Fruit fly (Drosophila melanogaster) whole organism, prepupa: ENCODE measurements around the gene CG34162.

Experiments
- Blimp-1 ChIP-seq: fragments of 200-800 bp; sonication (Bioruptor generic); optimal IDR thresholded peaks from 3 replicates; lab custom pipeline; 2017; ENCODE audit warnings: missing biosample characterization, missing genetic modification characterization, mild to moderate bottlenecking, moderate library complexity, missing genetic modification reagents
- CG10631 ChIP-seq: fragments of 200-800 bp; sonication (Bioruptor generic); optimal IDR thresholded peaks from 2 replicates; lab custom pipeline; 2016; ENCODE audit warnings: missing biosample characterization, missing genetic modification characterization
- CG10669 ChIP-seq: fragments of 200-800 bp; sonication (Bioruptor generic); optimal IDR thresholded peaks from 3 replicates; lab custom pipeline; 2018; ENCODE audit warnings: missing biosample characterization, mild to moderate bottlenecking, missing genetic modification characterization, moderate library complexity
- CG11294 ChIP-seq: fragments of 200-800 bp; sonication (Bioruptor generic); IDR thresholded peaks from 2 replicates; pipeline ENCODE4 v1.3.6; 2022; ENCODE audit warnings: missing biosample characterization, missing genetic modification characterization
- CG11762 ChIP-seq: fragments of 200-800 bp; sonication (Bioruptor generic); optimal IDR thresholded peaks from 3 replicates; lab custom pipeline; 2016; ENCODE audit warnings: missing biosample characterization, missing genetic modification characterization; ENCODE audit not compliant: insufficient read depth
- CG15336 ChIP-seq: fragments of 200-800 bp; sonication (Bioruptor generic); IDR thresholded peaks from 2 replicates; pipeline ENCODE4 v1.3.6; 2022; ENCODE audit warnings: missing biosample characterization, missing genetic modification characterization
- CG1621 ChIP-seq: fragments of 200-800 bp; sonication (Bioruptor generic); optimal IDR thresholded peaks from 3 replicates; lab custom pipeline; 2018; ENCODE audit warnings: missing biosample characterization, mild to moderate bottlenecking, missing genetic modification characterization
- CG16779 ChIP-seq: fragments of 200-800 bp; sonication (Bioruptor generic); optimal IDR thresholded peaks from 3 replicates; lab custom pipeline; 2017; ENCODE audit warnings: missing biosample characterization, mild to moderate bottlenecking, missing genetic modification characterization
- CG3032 ChIP-seq: fragments of 200-800 bp; optimal IDR thresholded peaks from 2 replicates; lab custom pipeline; 2019; ENCODE audit warnings: missing biosample characterization, mild to moderate bottlenecking, missing genetic modification characterization, moderate library complexity
- CG31627 ChIP-seq: fragments of 200-800 bp; sonication (Bioruptor generic); optimal IDR thresholded peaks from 3 replicates; lab custom pipeline; 2016; ENCODE audit warnings: missing biosample characterization, missing genetic modification characterization
- CG32006 ChIP-seq: fragments of 200-800 bp; sonication (Bioruptor generic); optimal IDR thresholded peaks from 3 replicates; lab custom pipeline; 2017; ENCODE audit warnings: missing biosample characterization, mild to moderate bottlenecking, missing genetic modification characterization
- CG34406 ChIP-seq: fragments of 200-800 bp; sonication (Bioruptor generic); optimal IDR thresholded peaks from 3 replicates; lab custom pipeline; 2016; ENCODE audit warnings: missing biosample characterization, missing genetic modification characterization
- CG3919 ChIP-seq: fragments of 200-800 bp; sonication (Bioruptor generic); optimal IDR thresholded peaks from 3 replicates; lab custom pipeline; 2016; ENCODE audit warnings: missing biosample characterization, missing genetic modification characterization
- CG4318 ChIP-seq: fragments of 200-800 bp; sonication (Bioruptor generic); optimal IDR thresholded peaks from 3 replicates; lab custom pipeline; 2017; ENCODE audit warnings: missing biosample characterization, mild to moderate bottlenecking, missing genetic modification characterization
- CG6276 ChIP-seq: fragments of 200-800 bp; sonication (Bioruptor generic); optimal IDR thresholded peaks from 2 replicates; lab custom pipeline; 2017; ENCODE audit warnings: missing biosample characterization, mild to moderate bottlenecking, missing genetic modification characterization
- CG6792 ChIP-seq: fragments of 200-800 bp; sonication (Bioruptor generic); optimal IDR thresholded peaks from 3 replicates; lab custom pipeline; 2016; ENCODE audit warnings: missing biosample characterization, missing genetic modification characterization
- CG6808 ChIP-seq: fragments of 200-800 bp; sonication (Bioruptor generic); optimal IDR thresholded peaks from 3 replicates; lab custom pipeline; 2017; ENCODE audit warnings: missing biosample characterization, missing genetic modification characterization, mild to moderate bottlenecking, moderate library complexity, missing genetic modification reagents
- CG6854 ChIP-seq: fragments of 200-800 bp; sonication (Bioruptor generic); optimal IDR thresholded peaks from 2 replicates; lab custom pipeline; 2017; ENCODE audit warnings: missing biosample characterization, mild to moderate bottlenecking, missing genetic modification characterization
- CG7368 ChIP-seq: fragments of 200-800 bp; sonication (Bioruptor generic); optimal IDR thresholded peaks from 3 replicates; lab custom pipeline; 2016; ENCODE audit warnings: missing biosample characterization, missing genetic modification characterization
- CG8319 ChIP-seq: fragments of 200-800 bp; sonication (Bioruptor generic); optimal IDR thresholded peaks from 3 replicates; lab custom pipeline; 2016; ENCODE audit warnings: missing biosample characterization, missing genetic modification characterization
- CG8632 ChIP-seq: fragments of 200-800 bp; sonication (Bioruptor generic); optimal IDR thresholded peaks from 3 replicates; lab custom pipeline; 2016; ENCODE audit warnings: missing biosample characterization, missing genetic modification characterization
- CG9139 ChIP-seq: fragments of 200-800 bp; sonication (Bioruptor generic); optimal IDR thresholded peaks from 3 replicates; lab custom pipeline; 2017; ENCODE audit warnings: missing biosample characterization, mild to moderate bottlenecking, missing genetic modification characterization
- Eip75B ChIP-seq: fragments of 200-800 bp; sonication (Bioruptor generic); optimal IDR thresholded peaks from 3 replicates; lab custom pipeline; 2016; ENCODE audit warnings: missing biosample characterization, missing genetic modification characterization
- Ets21C ChIP-seq: fragments of 200-800 bp; sonication (Bioruptor generic); optimal IDR thresholded peaks from 3 replicates; lab custom pipeline; 2016; ENCODE audit warnings: missing biosample characterization, missing genetic modification characterization
- Ets96B ChIP-seq: fragments of 200-800 bp; optimal IDR thresholded peaks from 2 replicates; lab custom pipeline; 2019; ENCODE audit warnings: missing biosample characterization, mild to moderate bottlenecking, missing genetic modification characterization, moderate library complexity
- Hr38 ChIP-seq: sonication (Bioruptor generic); optimal IDR thresholded peaks from 2 replicates; lab custom pipeline; 2016; ENCODE audit warnings: missing biosample characterization, missing genetic modification characterization
- Hr39 ChIP-seq: fragments of 200-800 bp; sonication (Bioruptor generic); optimal IDR thresholded peaks from 2 replicates; lab custom pipeline; 2016; ENCODE audit warnings: missing biosample characterization, missing genetic modification characterization
- Hr4 ChIP-seq: fragments of 200-800 bp; sonication (Bioruptor generic); optimal IDR thresholded peaks from 3 replicates; lab custom pipeline; 2016; ENCODE audit warnings: missing biosample characterization, missing genetic modification characterization
- Lpt ChIP-seq: fragments of 200-800 bp; sonication (Bioruptor generic); optimal IDR thresholded peaks from 3 replicates; lab custom pipeline; 2016; ENCODE audit warnings: missing biosample characterization, missing genetic modification characterization
- Met ChIP-seq: fragments of 200-800 bp; sonication (Bioruptor generic); optimal IDR thresholded peaks from 3 replicates; lab custom pipeline; 2016; ENCODE audit warnings: missing biosample characterization, missing genetic modification characterization
- OdsH ChIP-seq: fragments of 200-800 bp; sonication (Bioruptor generic); optimal IDR thresholded peaks from 3 replicates; lab custom pipeline; 2016; ENCODE audit warnings: missing biosample characterization, missing genetic modification characterization
- Smox ChIP-seq: fragments of 200-800 bp; sonication (Bioruptor generic); optimal IDR thresholded peaks from 3 replicates; lab custom pipeline; 2016; ENCODE audit warnings: missing biosample characterization, missing genetic modification characterization
- Sox102F ChIP-seq: fragments of 200-800 bp; sonication (Bioruptor generic); optimal IDR thresholded peaks from 2 replicates; lab custom pipeline; 2016; ENCODE audit warnings: missing biosample characterization, mild to moderate bottlenecking, missing genetic modification characterization
- Sox14 ChIP-seq: fragments of 200-800 bp; sonication (Bioruptor generic); optimal IDR thresholded peaks from 3 replicates; lab custom pipeline; 2016; ENCODE audit warnings: missing biosample characterization, missing genetic modification characterization
- Sox15 ChIP-seq: fragments of 200-800 bp; sonication (Bioruptor generic); optimal IDR thresholded peaks from 3 replicates; lab custom pipeline; 2016; ENCODE audit warnings: missing biosample characterization, missing genetic modification characterization
- dac ChIP-seq: fragments of 200-800 bp; sonication (Bioruptor generic); optimal IDR thresholded peaks from 2 replicates; lab custom pipeline; 2017; ENCODE audit warnings: missing biosample characterization, mild to moderate bottlenecking, missing genetic modification characterization
- eg ChIP-seq: fragments of 200-800 bp; sonication (Bioruptor generic); IDR thresholded peaks from 3 replicates; pipeline ENCODE4 v1.3.6; 2022; ENCODE audit warnings: missing biosample characterization, missing genetic modification characterization
- esn ChIP-seq: fragments of 200-800 bp; sonication (Bioruptor generic); optimal IDR thresholded peaks from 2 replicates; lab custom pipeline; 2016; ENCODE audit warnings: missing biosample characterization, mild to moderate bottlenecking, missing genetic modification characterization, moderate library complexity
- fd59A ChIP-seq: fragments of 200-800 bp; sonication (Bioruptor generic); optimal IDR thresholded peaks from 2 replicates; lab custom pipeline; 2017; ENCODE audit warnings: missing biosample characterization, mild to moderate bottlenecking, missing genetic modification characterization, missing genetic modification reagents
- fd85E ChIP-seq: fragments of 200-800 bp; sonication (Bioruptor generic); optimal IDR thresholded peaks from 3 replicates; lab custom pipeline; 2016; ENCODE audit warnings: missing biosample characterization, missing genetic modification characterization
- lz ChIP-seq: fragments of 200-800 bp; sonication (Bioruptor generic); optimal IDR thresholded peaks from 3 replicates; lab custom pipeline; 2016; ENCODE audit warnings: missing biosample characterization, missing genetic modification characterization
- pdm3 ChIP-seq: fragments of 200-800 bp; sonication (Bioruptor generic); optimal IDR thresholded peaks from 3 replicates; lab custom pipeline; 2016; ENCODE audit warnings: missing biosample characterization, missing genetic modification characterization
- salr ChIP-seq, 2 experiments: fragments of 200-800 bp; sonication (Bioruptor generic); optimal IDR thresholded peaks; 3 replicates each; lab custom pipeline; 2016 to 2018; ENCODE audit warnings: missing biosample characterization in 2 of 2, missing genetic modification characterization in 2 of 2, mild to moderate bottlenecking in 1 of 2
- spab ChIP-seq: fragments of 200-800 bp; sonication (Bioruptor generic); optimal IDR thresholded peaks from 2 replicates; lab custom pipeline; 2017; ENCODE audit warnings: missing biosample characterization, mild to moderate bottlenecking, missing genetic modification characterization, missing genetic modification reagents
- topi ChIP-seq: fragments of 200-800 bp; sonication (Bioruptor generic); optimal IDR thresholded peaks from 3 replicates; lab custom pipeline; 2016; ENCODE audit warnings: missing biosample characterization, missing genetic modification characterization

CG34162 gene

dm6 chr2L:11521185-11521584, 10.4 kb upstream of the CG34162 start, which contains the start of gene CG14930:
Gene CG14930, minus strand, starts transcription at chr2L:11521285.
- TF ChIP-seq pdm3 (GFP tag; lab: Kevin White, UChicago) (no peak), Sox102F (GFP tag; lab: Kevin White, UChicago) (no peak), CG6854 (no peak), CG4318 (GFP tag; lab: Kevin White, UChicago) (no peak), CG3919 (GFP tag; lab: Kevin White, UChicago) (no peak), Met (GFP tag; lab: Kevin White, UChicago) (no peak), CG6792 (GFP tag; lab: Kevin White, UChicago) (no peak), Hr39 (no peak), CG10631 (GFP tag; lab: Kevin White, UChicago) (no peak), CG6276 (GFP tag; lab: Kevin White, UChicago) (no peak), CG15336 (GFP tag; lab: Robert Waterston, UW) (no peak), CG8632 (GFP tag; lab: Kevin White, UChicago) (no peak), CG8319 (GFP tag; lab: Kevin White, UChicago) (no peak), eg (GFP tag; lab: Robert Waterston, UW) (no peak), Ets96B (no peak)

dm6 chr2L:11522676-11523075, 8.9 kb upstream of the CG34162 start, which contains the start of gene CG43153:
Gene CG43153, minus strand, starts transcription at chr2L:11522776.
- TF ChIP-seq CG3032 (no peak), esn (no peak), CG16779 (tag; lab: Kevin White, UChicago) (no peak), CG9139 (GFP tag; lab: Kevin White, UChicago) (no peak), dac (GFP tag; lab: Kevin White, UChicago) (no peak), Ets21C (GFP tag; lab: Kevin White, UChicago) (no peak), CG34406 (GFP tag; lab: Kevin White, UChicago) (no peak), spab (GFP tag; lab: Kevin White, UChicago) (no peak), CG6854 (no peak)

- TF ChIP-seq CG3032 (peak; percentile 55), salr (GFP tag; optimal IDR thresholded peaks at IDR 0.05; lab: Kevin White, UChicago) (peak in 1 of 2 experiments; percentile 70), esn (peak; percentile 65), CG11762 (peak; percentile 51), CG7368 (GFP tag; lab: Kevin White, UChicago) (peak; percentile 46), eg (GFP tag; lab: Robert Waterston, UW) (peak; percentile 71), fd59A (GFP tag; lab: Kevin White, UChicago) (peak; percentile 34), Ets96B (peak; percentile 28), topi (GFP tag; lab: Kevin White, UChicago) (peak; percentile 62), CG6808 (GFP tag; lab: Kevin White, UChicago) (peak; percentile 63), Lpt (GFP tag; lab: Kevin White, UChicago) (peak; percentile 0), Sox15 (GFP tag; lab: Kevin White, UChicago) (peak; percentile 27), fd85E (GFP tag; lab: Kevin White, UChicago) (no peak), CG8319 (GFP tag; lab: Kevin White, UChicago) (peak; percentile 66), Blimp-1 (GFP tag; lab: Kevin White, UChicago) (peak; percentile 46), Eip75B (GFP tag; lab: Kevin White, UChicago) (no peak), CG6792 (GFP tag; lab: Kevin White, UChicago) (peak; percentile 55), CG4318 (GFP tag; lab: Kevin White, UChicago) (peak; percentile 52), CG31627 (GFP tag; lab: Kevin White, UChicago) (peak; percentile 11), CG10669 (GFP tag; lab: Kevin White, UChicago) (peak; percentile 65), CG1621 (no peak), OdsH (GFP tag; lab: Kevin White, UChicago) (peak; percentile 59), Sox14 (GFP tag; lab: Kevin White, UChicago) (peak; percentile 8), CG11294 (GFP tag; lab: Robert Waterston, UW) (peak; percentile 50; the same call in 1 of the 2 replicates), CG32006 (GFP tag; lab: Kevin White, UChicago) (peak; percentile 80), CG9139 (GFP tag; lab: Kevin White, UChicago) (peak; percentile 43), CG8632 (GFP tag; lab: Kevin White, UChicago) (peak; percentile 63), Smox (GFP tag; lab: Kevin White, UChicago) (peak; percentile 35), CG10631 (GFP tag; lab: Kevin White, UChicago) (peak; percentile 73), CG3919 (GFP tag; lab: Kevin White, UChicago) (peak; percentile 70), Hr4 (no peak), lz (GFP tag; lab: Kevin White, UChicago) (peak; percentile 19), Hr38 (GFP tag; lab: Kevin White, UChicago) (no peak), CG6276 (GFP tag; lab: Kevin White, UChicago) (peak; percentile 84), CG34406 (GFP tag; lab: Kevin White, UChicago) (peak; percentile 64), pdm3 (GFP tag; lab: Kevin White, UChicago) (no peak)
Observed at dm6 chr2L:11528129-11528589, 3.5 kb upstream of the CG34162 start, which contains the start of gene CG31705. Gene CG31705, minus strand, starts transcription at chr2L:11528205.
